Worm (Caenorhabditis elegans) whole organism, mixed stage, embryonic: ENCODE results near the gene gfi-1.
A peak's percentile ranks its signal among the peaks of the same experiment; 100 is the strongest.

Source experiments
- M03D4.4 ChIP-seq: sonication (generic microtip); optimal IDR thresholded peaks from 2 replicates; lab custom pipeline; 2017; ENCODE audit warnings: mild to moderate bottlenecking, missing genetic modification characterization, missing compliant biosample characterization
- blmp-1 ChIP-seq: fragments of 150-350 bp; optimal IDR thresholded peaks from 2 replicates; lab custom pipeline; 2014; ENCODE audit warnings: missing biosample characterization, missing genetic modification characterization
- ces-1 ChIP-seq: fragments of 150-350 bp; optimal IDR thresholded peaks from 2 replicates; lab custom pipeline; 2014; ENCODE audit warnings: missing biosample characterization, missing genetic modification reagents, missing genetic modification characterization
- elt-3 ChIP-seq: fragments of 150-350 bp; optimal IDR thresholded peaks from 2 replicates; lab custom pipeline; 2014; ENCODE audit warnings: missing biosample characterization, missing genetic modification characterization
- hlh-1 ChIP-seq: fragments of 150-350 bp; optimal IDR thresholded peaks from 2 replicates; lab custom pipeline; 2014; ENCODE audit warnings: missing biosample characterization, missing genetic modification reagents, missing genetic modification characterization
- lin-13 ChIP-seq: fragments of 150-350 bp; optimal IDR thresholded peaks from 2 replicates; lab custom pipeline; 2014; ENCODE audit warnings: missing biosample characterization, missing genetic modification characterization
- lsy-2 ChIP-seq: fragments of 150-350 bp; optimal IDR thresholded peaks from 2 replicates; lab custom pipeline; 2014; ENCODE audit warnings: missing biosample characterization, missing genetic modification characterization
- mab-5 ChIP-seq: fragments of 150-350 bp; optimal IDR thresholded peaks from 2 replicates; lab custom pipeline; 2014; ENCODE audit warnings: missing biosample characterization, missing genetic modification characterization
- mep-1 ChIP-seq: fragments of 150-350 bp; optimal IDR thresholded peaks from 2 replicates; lab custom pipeline; 2017; ENCODE audit warnings: missing biosample characterization, missing genetic modification reagents, missing genetic modification characterization, inconsistent platforms
- snpc-4 ChIP-seq: fragments of 150-350 bp; optimal IDR thresholded peaks from 2 replicates; lab custom pipeline; 2014; ENCODE audit warnings: missing biosample characterization, missing genetic modification characterization
- unc-120 ChIP-seq: sonication (generic microtip); optimal IDR thresholded peaks from 2 replicates; lab custom pipeline; 2017; ENCODE audit warnings: missing genetic modification characterization, missing compliant biosample characterization; ENCODE audit not compliant: poor library complexity, severe bottlenecking
- unc-39 ChIP-seq: fragments of 150-350 bp; optimal IDR thresholded peaks from 2 replicates; lab custom pipeline; 2014; ENCODE audit warnings: missing biosample characterization, missing genetic modification characterization
- unc-62 ChIP-seq: fragments of 150-350 bp; optimal IDR thresholded peaks from 2 replicates; lab custom pipeline; 2014; ENCODE audit warnings: missing biosample characterization, missing genetic modification reagents, missing genetic modification characterization
- ztf-11 ChIP-seq: fragments of 150-350 bp; optimal IDR thresholded peaks from 2 replicates; lab custom pipeline; 2014; ENCODE audit warnings: missing biosample characterization, missing genetic modification characterization

ce11 chrV:6433446-6434178 is 33.9 kb upstream of the gfi-1 start, which contains the start of the genes gad-1 and erfa-1:
- TF ChIP-seq mab-5 (tag; lab: Kevin White, UChicago) (no peak), unc-62 (GFP tag; lab: Kevin White, UChicago) (no peak), mep-1 (peak; percentile 51), M03D4.4 (tag; lab: Kevin White, UChicago) (no peak), lin-13 (tag; lab: Kevin White, UChicago) (peak; percentile 9), ztf-11 (tag; lab: Kevin White, UChicago) (no peak), ces-1 (no peak), snpc-4 (tag; lab: Kevin White, UChicago) (no peak), blmp-1 (tag; lab: Kevin White, UChicago) (no peak), unc-120 (tag; lab: Kevin White, UChicago) (no peak), hlh-1 (tag; lab: Kevin White, UChicago) (peak; percentile 2), lsy-2 (tag; lab: Kevin White, UChicago) (peak; percentile 84), unc-39 (no peak), elt-3 (tag; lab: Kevin White, UChicago) (no peak)
